Worm (Caenorhabditis elegans): ENCODE measurements around the gene pgap-2.

DNA sequence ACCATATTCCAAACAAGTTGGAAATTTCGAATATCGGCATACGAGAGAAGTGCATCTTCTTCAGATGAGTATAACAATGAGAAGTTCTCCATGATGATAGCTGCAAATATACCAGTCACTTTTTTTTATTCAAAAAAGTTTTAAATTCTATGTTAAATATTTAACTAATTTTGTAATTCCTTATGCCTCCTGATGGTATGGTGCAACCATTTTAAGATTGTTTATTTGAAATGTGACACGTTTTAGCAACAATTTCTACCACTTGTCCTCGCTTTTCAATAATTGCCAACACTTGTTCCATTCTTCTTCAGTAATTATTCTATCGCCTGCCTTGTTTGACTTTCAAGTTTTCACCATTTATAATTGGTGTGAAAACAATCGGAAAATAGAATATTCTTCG lies 40.6 kb downstream of the pgap-2 start, which contains the start of gene F17C8.6:
- no peak for TF ChIP-seq tbx-7 (tag; optimal IDR thresholded peaks at IDR 0.05)
- no peak for TF ChIP-seq ama-1 (optimal IDR thresholded peaks at IDR 0.05)
- TF ChIP-seq pha-2 (tag; optimal IDR thresholded peaks at IDR 0.05) = no peak
- no peak for TF ChIP-seq rnt-1 (tag; optimal IDR thresholded peaks at IDR 0.05)
- TF ChIP-seq ceh-18 (tag; optimal IDR thresholded peaks at IDR 0.05) = no peak
- TF ChIP-seq tbx-2 (tag; optimal IDR thresholded peaks at IDR 0.05) = no peak
- TF ChIP-seq fkh-10 (GFP tag; optimal IDR thresholded peaks at IDR 0.05) = no peak
- TF ChIP-seq unc-86 (tag; optimal IDR thresholded peaks at IDR 0.05) = no peak
- TF ChIP-seq dmd-4 (tag; optimal IDR thresholded peaks at IDR 0.05; ENCODE audit: borderline replicate concordance) = no peak
- TF ChIP-seq ceh-9 (tag; optimal IDR thresholded peaks at IDR 0.05) = no peak
- TF ChIP-seq ceh-48 (tag; optimal IDR thresholded peaks at IDR 0.05) = no peak
- no peak for TF ChIP-seq K09A11.1 (tag; optimal IDR thresholded peaks at IDR 0.05; ENCODE audit: insufficient read depth)
- no peak for TF ChIP-seq nhr-11 (tag; optimal IDR thresholded peaks at IDR 0.05)

Measured in whole organism, late embryonic.